Worm (Caenorhabditis elegans) whole organism, L1 larva: ENCODE results near the gene C50D2.7.

ENCODE experiments used
- C04F5.9 ChIP-seq: sonication (generic microtip); optimal IDR thresholded peaks from 2 replicates; lab custom pipeline; 2016; ENCODE audit warnings: missing genetic modification characterization, missing compliant biosample characterization
- C16A3.4 ChIP-seq: fragments of 150-350 bp; optimal IDR thresholded peaks from 2 replicates; lab custom pipeline; 2014; ENCODE audit warnings: missing biosample characterization, missing genetic modification characterization
- C34B4.2 ChIP-seq: sonication (generic microtip); optimal IDR thresholded peaks from 2 replicates; lab custom pipeline; 2017; ENCODE audit warnings: mild to moderate bottlenecking, missing genetic modification characterization, missing compliant biosample characterization
- Y116A8C.19 ChIP-seq: sonication (generic microtip); optimal IDR thresholded peaks from 2 replicates; lab custom pipeline; 2016; ENCODE audit warnings: missing compliant biosample characterization, missing genetic modification characterization, borderline replicate concordance
- ama-1 ChIP-seq: fragments of 150-350 bp; optimal IDR thresholded peaks from 2 replicates; lab custom pipeline; 2014
- ceh-88 ChIP-seq: fragments of 200-800 bp; sonication (Bioruptor generic); IDR thresholded peaks from 2 replicates; pipeline ENCODE4 v1.3.6; 2022; ENCODE audit warnings: missing genetic modification characterization, missing compliant biosample characterization
- efl-3 ChIP-seq: fragments of 200-800 bp; sonication (Bioruptor generic); optimal IDR thresholded peaks from 2 replicates; lab custom pipeline; 2018; ENCODE audit warnings: mild to moderate bottlenecking, missing genetic modification characterization, missing compliant biosample characterization
- elt-2 ChIP-seq: sonication (generic microtip); optimal IDR thresholded peaks from 2 replicates; lab custom pipeline; 2016; ENCODE audit warnings: missing genetic modification characterization, mild to moderate bottlenecking, inconsistent platforms, missing compliant biosample characterization, missing genetic modification reagents
- fkh-8 ChIP-seq: sonication (generic microtip); optimal IDR thresholded peaks from 2 replicates; lab custom pipeline; 2016; ENCODE audit warnings: mild to moderate bottlenecking, missing genetic modification characterization, missing compliant biosample characterization
- fos-1 ChIP-seq: fragments of 150-350 bp; optimal IDR thresholded peaks from 2 replicates; lab custom pipeline; 2014; ENCODE audit warnings: missing biosample characterization, missing genetic modification characterization
- lin-13 ChIP-seq: fragments of 150-350 bp; optimal IDR thresholded peaks from 2 replicates; lab custom pipeline; 2014; ENCODE audit warnings: missing biosample characterization, missing genetic modification reagents, missing genetic modification characterization
- lin-14 ChIP-seq: fragments of 200-800 bp; sonication (Bioruptor generic); optimal IDR thresholded peaks from 2 replicates; lab custom pipeline; 2018; ENCODE audit warnings: mild to moderate bottlenecking, missing genetic modification characterization, moderate library complexity, missing compliant biosample characterization
- lin-15B ChIP-seq: fragments of 150-350 bp; sonication (generic microtip); optimal IDR thresholded peaks from 3 replicates; lab custom pipeline; 2014; ENCODE audit warnings: missing biosample characterization, missing genetic modification characterization
- lin-35 ChIP-seq, 2 experiments: fragments of 150-350 bp; optimal IDR thresholded peaks; 2 replicates each; lab custom pipeline; 2014; ENCODE audit warnings: missing biosample characterization in 2 of 2, missing genetic modification characterization in 2 of 2, missing genetic modification reagents in 2 of 2
- lir-3 ChIP-seq: sonication (generic microtip); optimal IDR thresholded peaks from 2 replicates; lab custom pipeline; 2016; ENCODE audit warnings: mild to moderate bottlenecking, missing genetic modification characterization, moderate library complexity, missing compliant biosample characterization; ENCODE audit not compliant: poor library complexity
- mdl-1 ChIP-seq, 2 experiments: fragments of 150-350 bp; optimal IDR thresholded peaks; 2 replicates each; lab custom pipeline; 2014 to 2017; ENCODE audit warnings: missing biosample characterization in 2 of 2, missing genetic modification characterization in 2 of 2, inconsistent platforms in 1 of 2
- mep-1 ChIP-seq: fragments of 150-350 bp; optimal IDR thresholded peaks from 2 replicates; lab custom pipeline; 2014; ENCODE audit warnings: missing biosample characterization, missing genetic modification characterization
- nhr-12 ChIP-seq: sonication (generic microtip); optimal IDR thresholded peaks from 2 replicates; lab custom pipeline; 2017; ENCODE audit warnings: missing biosample characterization, missing genetic modification characterization
- nhr-71 ChIP-seq: sonication (generic microtip); optimal IDR thresholded peaks from 2 replicates; lab custom pipeline; 2016; ENCODE audit warnings: mild to moderate bottlenecking, missing genetic modification characterization, moderate library complexity, missing compliant biosample characterization
- nhr-76 ChIP-seq: sonication (generic microtip); optimal IDR thresholded peaks from 2 replicates; lab custom pipeline; 2017; ENCODE audit warnings: missing biosample characterization, missing genetic modification characterization
- nhr-84 ChIP-seq: sonication (generic microtip); optimal IDR thresholded peaks from 2 replicates; lab custom pipeline; 2017; ENCODE audit warnings: missing biosample characterization, missing genetic modification characterization
- nhr-90 ChIP-seq: sonication (generic microtip); optimal IDR thresholded peaks from 2 replicates; lab custom pipeline; 2016; ENCODE audit warnings: mild to moderate bottlenecking, missing genetic modification characterization, missing compliant biosample characterization; ENCODE audit not compliant: poor library complexity
- snpc-4 ChIP-seq: fragments of 150-350 bp; optimal IDR thresholded peaks from 2 replicates; lab custom pipeline; 2014; ENCODE audit warnings: missing biosample characterization, missing genetic modification characterization
- sptf-1 ChIP-seq: fragments of 150-350 bp; optimal IDR thresholded peaks from 2 replicates; lab custom pipeline; 2014; ENCODE audit warnings: missing biosample characterization, missing genetic modification characterization
- sup-37 ChIP-seq: fragments of 200-800 bp; sonication (Bioruptor generic); optimal IDR thresholded peaks from 2 replicates; lab custom pipeline; 2018; ENCODE audit warnings: mild to moderate bottlenecking, missing genetic modification characterization, missing compliant biosample characterization
- swsn-7 ChIP-seq: sonication (generic microtip); optimal IDR thresholded peaks from 2 replicates; lab custom pipeline; 2016; ENCODE audit warnings: missing genetic modification characterization, missing compliant biosample characterization
- tlp-1 ChIP-seq: fragments of 150-350 bp; optimal IDR thresholded peaks from 2 replicates; lab custom pipeline; 2014; ENCODE audit warnings: missing biosample characterization, missing genetic modification characterization
- unc-30 ChIP-seq: sonication (generic microtip); optimal IDR thresholded peaks from 2 replicates; lab custom pipeline; 2017; ENCODE audit warnings: missing biosample characterization, missing genetic modification characterization
- unc-62 ChIP-seq: fragments of 150-350 bp; optimal IDR thresholded peaks from 2 replicates; lab custom pipeline; 2014; ENCODE audit warnings: missing biosample characterization, missing genetic modification reagents, missing genetic modification characterization
- zag-1 ChIP-seq: fragments of 150-350 bp; optimal IDR thresholded peaks from 2 replicates; lab custom pipeline; 2014; ENCODE audit warnings: missing biosample characterization, missing genetic modification characterization
- zip-4 ChIP-seq: fragments of 200-800 bp; sonication (Bioruptor generic); optimal IDR thresholded peaks from 2 replicates; lab custom pipeline; 2018; ENCODE audit warnings: mild to moderate bottlenecking, missing genetic modification characterization, moderate library complexity, missing compliant biosample characterization
- ztf-11 ChIP-seq, 2 experiments: sonication (generic microtip); optimal IDR thresholded peaks; 2 replicates each; lab custom pipeline; 2016 to 2017; ENCODE audit warnings: missing genetic modification characterization in 2 of 2, missing biosample characterization in 1 of 2, missing compliant biosample characterization in 1 of 2

The C50D2.7 gene

DNA sequence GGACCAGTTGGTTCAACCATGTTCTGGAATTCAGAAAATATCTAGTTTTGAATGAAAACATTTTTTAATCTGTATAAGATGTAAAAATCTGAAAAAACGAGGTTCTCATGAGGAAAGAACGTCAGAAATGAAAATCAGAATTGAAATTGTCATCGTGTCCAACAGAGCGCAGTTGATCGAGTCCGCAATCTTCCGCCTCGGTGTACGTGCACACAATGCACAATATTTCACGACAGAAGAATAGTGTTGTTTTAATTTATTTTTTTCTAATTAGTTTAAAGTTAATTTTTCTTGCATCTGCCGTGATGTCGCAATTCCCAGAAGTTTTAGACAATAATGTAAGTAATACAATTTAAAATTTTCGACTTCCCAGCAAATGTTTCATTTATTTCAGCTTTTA lies 51.4 kb downstream of the C50D2.7 start, which contains the start of gene nfyc-1 (continued):
- TF ChIP-seq lin-35 (GFP tag; optimal IDR thresholded peaks at IDR 0.05; lab: Kevin White, UChicago), result peak; percentile 76 to 86
- no peak for TF ChIP-seq tlp-1 (tag; lab: Kevin White, UChicago)
- no peak for TF ChIP-seq ceh-88 (GFP tag; lab: Robert Waterston, UW)
- TF ChIP-seq nhr-12 (tag; lab: Kevin White, UChicago), result no peak
- TF ChIP-seq nhr-90 (tag; lab: Kevin White, UChicago), result peak; percentile 29
- no peak for TF ChIP-seq zag-1 (tag; lab: Kevin White, UChicago)
- TF ChIP-seq lin-14 (GFP tag; lab: Kevin White, UChicago), result no peak
- TF ChIP-seq elt-2 (tag; lab: Kevin White, UChicago), result no peak
- TF ChIP-seq C16A3.4, result peak; percentile 74
- peak; percentile 92 for TF ChIP-seq mep-1 (tag; lab: Kevin White, UChicago)
- peak; percentile 84 for TF ChIP-seq lin-15B (tag; lab: Kevin White, UChicago)
- TF ChIP-seq fos-1 (tag; lab: Kevin White, UChicago), result peak; percentile 25
- TF ChIP-seq zip-4 (GFP tag; lab: Kevin White, UChicago), result no peak
- no peak for TF ChIP-seq nhr-76 (tag; lab: Kevin White, UChicago)
- peak in 1 of 2 experiments; percentile 73 for TF ChIP-seq mdl-1 (tag; optimal IDR thresholded peaks at IDR 0.05; lab: Kevin White, UChicago)
- peak; percentile 78 for TF ChIP-seq nhr-71 (tag; lab: Kevin White, UChicago)
- TF ChIP-seq nhr-84 (tag; lab: Kevin White, UChicago), result no peak
- no peak for TF ChIP-seq sup-37 (GFP tag; lab: Kevin White, UChicago)
- no peak for TF ChIP-seq unc-62 (GFP tag; lab: Kevin White, UChicago)
- no peak for TF ChIP-seq sptf-1
- no peak for TF ChIP-seq Y116A8C.19 (tag; lab: Kevin White, UChicago)
- TF ChIP-seq lin-13 (GFP tag; lab: Kevin White, UChicago), result peak; percentile 42
- TF ChIP-seq fkh-8 (tag; lab: Kevin White, UChicago), result peak; percentile 57
- TF ChIP-seq efl-3, result no peak
- TF ChIP-seq snpc-4 (tag; lab: Kevin White, UChicago), result peak; percentile 26
- TF ChIP-seq C34B4.2 (tag; lab: Kevin White, UChicago), result no peak
- peak in 1 of 2 experiments; percentile 1 for TF ChIP-seq ztf-11 (tag; optimal IDR thresholded peaks at IDR 0.05; lab: Kevin White, UChicago)
- peak; percentile 21 for TF ChIP-seq C04F5.9 (tag; lab: Kevin White, UChicago)
- peak; percentile 4 for TF ChIP-seq lir-3 (tag; lab: Kevin White, UChicago)
- TF ChIP-seq swsn-7, result peak; percentile 64
- no peak for TF ChIP-seq unc-30
- no peak for TF ChIP-seq ama-1 (lab: Kevin White, UChicago)
